Worm (Caenorhabditis elegans) whole organism, young adult: Measurements from ENCODE around the gene F11D11.6.
A peak's percentile ranks its signal among the peaks of the same experiment; 100 is the strongest.

Experiments
- F10E7.11 ChIP-seq: sonication (generic microtip); optimal IDR thresholded peaks from 2 replicates; lab custom pipeline; 2017; ENCODE audit warnings: mild to moderate bottlenecking, missing genetic modification characterization, moderate library complexity, missing compliant biosample characterization
- F23B12.7 ChIP-seq: sonication (generic microtip); optimal IDR thresholded peaks from 2 replicates; lab custom pipeline; 2017; ENCODE audit warnings: missing genetic modification characterization, mild to moderate bottlenecking, missing compliant biosample characterization, antibody characterized with exemption, moderate library complexity; ENCODE audit not compliant: insufficient read depth
- F55B11.4 ChIP-seq: sonication (generic microtip); optimal IDR thresholded peaks from 2 replicates; lab custom pipeline; 2016; ENCODE audit warnings: missing compliant biosample characterization, missing genetic modification characterization, borderline replicate concordance; ENCODE audit not compliant: insufficient read depth
- F57A8.1 ChIP-seq: fragments of 200-800 bp; sonication (Bioruptor generic); optimal IDR thresholded peaks from 2 replicates; lab custom pipeline; 2018; ENCODE audit warnings: mild to moderate bottlenecking, missing genetic modification characterization, moderate library complexity, missing compliant biosample characterization
- K11D2.4 ChIP-seq: fragments of 200-800 bp; sonication (Bioruptor generic); IDR thresholded peaks from 2 replicates; pipeline ENCODE4 v1.3.6; 2022; ENCODE audit warnings: missing genetic modification reagents, missing genetic modification characterization, missing compliant biosample characterization
- Y67H2A.10 ChIP-seq: fragments of 200-800 bp; sonication (Bioruptor generic); conservative IDR thresholded peaks from 2 replicates; pipeline ENCODE4 v1.3.6; 2022; ENCODE audit warnings: missing genetic modification reagents, missing genetic modification characterization, missing compliant biosample characterization
- Y79H2A.3 ChIP-seq: fragments of 200-800 bp; sonication (Bioruptor generic); conservative IDR thresholded peaks from 2 replicates; pipeline ENCODE4 v1.3.6; 2022; ENCODE audit warnings: missing genetic modification reagents, missing genetic modification characterization, missing compliant biosample characterization
- ama-1 ChIP-seq, 3 experiments: fragments of 150-350 bp in 1 of 3; sonication (generic microtip) in 2 of 3; optimal IDR thresholded peaks; 2 replicates each; lab custom pipeline; 2014 to 2018; ENCODE audit warnings: missing biosample characterization in 2 of 3, missing genetic modification characterization in 2 of 3, missing genetic modification reagents in 2 of 3
- aptf-3 ChIP-seq: fragments of 200-800 bp; sonication (Bioruptor generic); IDR thresholded peaks from 2 replicates; pipeline ENCODE4 v1.3.6; 2022; ENCODE audit warnings: missing genetic modification characterization, missing compliant biosample characterization
- atf-7 ChIP-seq: sonication (generic microtip); optimal IDR thresholded peaks from 2 replicates; lab custom pipeline; 2017; ENCODE audit warnings: mild to moderate bottlenecking, missing genetic modification characterization, missing compliant biosample characterization
- attf-3 ChIP-seq: fragments of 200-800 bp; sonication (Bioruptor generic); conservative IDR thresholded peaks from 2 replicates; pipeline ENCODE4 v1.3.6; 2022; ENCODE audit warnings: missing genetic modification reagents, missing genetic modification characterization, missing compliant biosample characterization
- attf-5 ChIP-seq: fragments of 200-800 bp; sonication (Bioruptor generic); optimal IDR thresholded peaks from 2 replicates; lab custom pipeline; 2018; ENCODE audit warnings: mild to moderate bottlenecking, missing genetic modification characterization, missing compliant biosample characterization
- ccch-3 ChIP-seq: fragments of 200-800 bp; sonication (Bioruptor generic); optimal IDR thresholded peaks from 2 replicates; lab custom pipeline; 2018; ENCODE audit warnings: mild to moderate bottlenecking, missing genetic modification characterization, missing compliant biosample characterization
- ceh-100 ChIP-seq: fragments of 200-800 bp; sonication (Bioruptor generic); IDR thresholded peaks from 2 replicates; pipeline ENCODE4 v1.3.6; 2022; ENCODE audit warnings: missing genetic modification reagents, missing genetic modification characterization, missing compliant biosample characterization
- ceh-27 ChIP-seq: fragments of 200-800 bp; sonication (Bioruptor generic); optimal IDR thresholded peaks from 2 replicates; lab custom pipeline; 2018; ENCODE audit warnings: mild to moderate bottlenecking, missing genetic modification characterization, moderate library complexity, missing compliant biosample characterization
- die-1 ChIP-seq: sonication (generic microtip); optimal IDR thresholded peaks from 2 replicates; lab custom pipeline; 2016; ENCODE audit warnings: missing genotype, mild to moderate bottlenecking, missing genetic modification characterization, missing compliant biosample characterization
- dpff-1 ChIP-seq: sonication (generic microtip); optimal IDR thresholded peaks from 2 replicates; lab custom pipeline; 2017; ENCODE audit warnings: mild to moderate bottlenecking, missing genetic modification characterization, missing compliant biosample characterization
- efl-1 ChIP-seq: fragments of 150-350 bp; optimal IDR thresholded peaks from 2 replicates; lab custom pipeline; 2014; ENCODE audit warnings: missing biosample characterization, missing genetic modification reagents, missing genetic modification characterization
- egl-44 ChIP-seq: fragments of 200-800 bp; sonication (Bioruptor generic); IDR thresholded peaks from 2 replicates; pipeline ENCODE4 v1.3.6; 2022; ENCODE audit warnings: missing genetic modification reagents, missing genetic modification characterization, missing compliant biosample characterization
- egrh-3 ChIP-seq: fragments of 200-800 bp; sonication (Bioruptor generic); IDR thresholded peaks from 2 replicates; pipeline ENCODE4 v1.3.6; 2022; ENCODE audit warnings: missing genetic modification reagents, missing genetic modification characterization, missing compliant biosample characterization
- ekl-4 ChIP-seq: fragments of 200-800 bp; sonication (Bioruptor generic); IDR thresholded peaks from 2 replicates; pipeline ENCODE4 v1.3.6; 2022; ENCODE audit warnings: missing genetic modification reagents, missing genetic modification characterization, missing compliant biosample characterization
- ets-4 ChIP-seq: fragments of 200-800 bp; sonication (Bioruptor generic); optimal IDR thresholded peaks from 2 replicates; lab custom pipeline; 2018; ENCODE audit warnings: mild to moderate bottlenecking, missing genetic modification characterization, missing compliant biosample characterization
- fkh-3 ChIP-seq: sonication (generic microtip); optimal IDR thresholded peaks from 2 replicates; lab custom pipeline; 2016; ENCODE audit warnings: mild to moderate bottlenecking, missing genetic modification characterization, missing compliant biosample characterization
- hlh-26 ChIP-seq: fragments of 200-800 bp; sonication (Bioruptor generic); conservative IDR thresholded peaks from 2 replicates; pipeline ENCODE4 v1.3.6; 2022; ENCODE audit warnings: missing genetic modification reagents, missing genetic modification characterization, missing compliant biosample characterization
- hmg-1.2 ChIP-seq: fragments of 200-800 bp; sonication (Bioruptor generic); IDR thresholded peaks from 2 replicates; pipeline ENCODE4 v1.3.6; 2022; ENCODE audit warnings: missing genetic modification reagents, missing genetic modification characterization, missing compliant biosample characterization
- hmg-20 ChIP-seq: fragments of 200-800 bp; sonication (Bioruptor generic); IDR thresholded peaks from 2 replicates; pipeline ENCODE4 v1.3.6; 2022; ENCODE audit warnings: missing genetic modification reagents, missing genetic modification characterization, missing compliant biosample characterization
- hsf-1 ChIP-seq: fragments of 200-800 bp; sonication (Bioruptor generic); IDR thresholded peaks from 2 replicates; pipeline ENCODE4 v1.3.6; 2022; ENCODE audit warnings: missing genetic modification reagents, missing genetic modification characterization, missing compliant biosample characterization
- lag-1 ChIP-seq: fragments of 200-800 bp; sonication (Bioruptor generic); IDR thresholded peaks from 2 replicates; pipeline ENCODE4 v1.3.6; 2022; ENCODE audit warnings: missing genetic modification reagents, missing genetic modification characterization, missing compliant biosample characterization
- let-607 ChIP-seq, 2 experiments: fragments of 200-800 bp in 1 of 2; sonication (Bioruptor generic) in 1 of 2; sonication (generic microtip) in 1 of 2; optimal IDR thresholded peaks; 2 replicates each; lab custom pipeline; 2016 to 2018; ENCODE audit warnings: mild to moderate bottlenecking in 2 of 2, missing compliant biosample characterization in 2 of 2, missing genetic modification characterization in 2 of 2, moderate library complexity in 2 of 2, missing genotype in 1 of 2
- lin-26 ChIP-seq: fragments of 200-800 bp; sonication (Bioruptor generic); IDR thresholded peaks from 2 replicates; pipeline ENCODE4 v1.3.6; 2022; ENCODE audit warnings: missing genetic modification reagents, missing genetic modification characterization, missing compliant biosample characterization
- lin-54 ChIP-seq: fragments of 200-800 bp; sonication (Bioruptor generic); optimal IDR thresholded peaks from 2 replicates; lab custom pipeline; 2018; ENCODE audit warnings: mild to moderate bottlenecking, missing genetic modification characterization, missing compliant biosample characterization
- lir-1 ChIP-seq: fragments of 200-800 bp; sonication (Bioruptor generic); conservative IDR thresholded peaks from 2 replicates; pipeline ENCODE4 v1.3.6; 2022; ENCODE audit warnings: missing genetic modification reagents, missing genetic modification characterization, missing compliant biosample characterization
- lsl-1 ChIP-seq: fragments of 200-800 bp; sonication (Bioruptor generic); optimal IDR thresholded peaks from 2 replicates; lab custom pipeline; 2018; ENCODE audit warnings: mild to moderate bottlenecking, missing genetic modification characterization, moderate library complexity, missing compliant biosample characterization
- madf-6 ChIP-seq: fragments of 200-800 bp; sonication (Bioruptor generic); IDR thresholded peaks from 2 replicates; pipeline ENCODE4 v1.3.6; 2022; ENCODE audit warnings: missing genetic modification reagents, missing genetic modification characterization, missing compliant biosample characterization
- mcd-1 ChIP-seq: fragments of 200-800 bp; sonication (Bioruptor generic); IDR thresholded peaks from 2 replicates; pipeline ENCODE4 v1.3.6; 2022; ENCODE audit warnings: missing genetic modification reagents, missing genetic modification characterization, missing compliant biosample characterization
- nhr-120 ChIP-seq: fragments of 200-800 bp; sonication (Bioruptor generic); IDR thresholded peaks from 2 replicates; pipeline ENCODE4 v1.3.6; 2022; ENCODE audit warnings: missing genetic modification characterization, missing compliant biosample characterization
- nhr-80 ChIP-seq: sonication (generic microtip); optimal IDR thresholded peaks from 2 replicates; lab custom pipeline; 2016; ENCODE audit warnings: missing genetic modification characterization, missing compliant biosample characterization
- snpc-3.4 ChIP-seq: sonication (generic microtip); optimal IDR thresholded peaks from 2 replicates; lab custom pipeline; 2017; ENCODE audit warnings: missing genetic modification characterization, mild to moderate bottlenecking, missing compliant biosample characterization, antibody characterized with exemption, moderate library complexity, missing genotype, missing genetic modification reagents
- somi-1 ChIP-seq: fragments of 200-800 bp; sonication (Bioruptor generic); optimal IDR thresholded peaks from 2 replicates; lab custom pipeline; 2018; ENCODE audit warnings: mild to moderate bottlenecking, missing genetic modification characterization, missing compliant biosample characterization
- tbp1 ChIP-seq: fragments of 200-800 bp; sonication (Bioruptor generic); optimal IDR thresholded peaks from 2 replicates; lab custom pipeline; 2018; ENCODE audit warnings: mild to moderate bottlenecking, missing genetic modification characterization, missing compliant biosample characterization
- tlf-1 ChIP-seq: fragments of 200-800 bp; sonication (Bioruptor generic); optimal IDR thresholded peaks from 2 replicates; lab custom pipeline; 2018; ENCODE audit warnings: mild to moderate bottlenecking, missing genetic modification characterization, missing compliant biosample characterization
- unc-130 ChIP-seq: sonication (generic microtip); optimal IDR thresholded peaks from 2 replicates; lab custom pipeline; 2016; ENCODE audit warnings: missing genetic modification reagents, missing genetic modification characterization, missing compliant biosample characterization
- zfh-2 ChIP-seq: fragments of 200-800 bp; sonication (Bioruptor generic); conservative IDR thresholded peaks from 2 replicates; pipeline ENCODE4 v1.3.6; 2022; ENCODE audit warnings: missing genetic modification reagents, missing genetic modification characterization, missing compliant biosample characterization
- ztf-18 ChIP-seq: sonication (generic microtip); optimal IDR thresholded peaks from 2 replicates; lab custom pipeline; 2016; ENCODE audit warnings: missing genotype, mild to moderate bottlenecking, missing genetic modification characterization, missing compliant biosample characterization
- ztf-26 ChIP-seq: sonication (generic microtip); optimal IDR thresholded peaks from 2 replicates; lab custom pipeline; 2017; ENCODE audit warnings: missing genetic modification characterization, missing compliant biosample characterization
- ztf-3 ChIP-seq: fragments of 200-800 bp; sonication (Bioruptor generic); optimal IDR thresholded peaks from 2 replicates; lab custom pipeline; 2018; ENCODE audit warnings: mild to moderate bottlenecking, missing genetic modification characterization, missing compliant biosample characterization

The F11D11.6 gene

DNA sequence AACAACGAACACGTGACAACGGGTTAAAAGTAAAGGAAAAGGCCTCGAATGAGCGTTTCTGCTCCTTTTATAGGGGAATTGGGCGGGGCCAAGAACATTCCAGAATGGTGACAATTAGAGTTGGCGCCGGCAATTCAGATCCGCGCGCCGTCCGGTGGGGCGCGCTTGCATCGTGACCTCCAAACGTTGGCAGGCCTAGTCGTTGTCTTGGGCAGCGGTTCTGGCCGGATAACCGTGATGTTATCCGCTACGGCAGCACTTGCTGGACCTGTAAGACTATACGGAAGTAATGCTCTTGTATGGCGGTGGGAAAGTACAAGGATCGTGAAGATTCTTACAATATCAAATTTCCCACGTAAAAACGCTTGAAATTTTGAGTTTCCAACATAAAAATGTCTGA, 28.1 kb downstream of the F11D11.6 start:
- TF ChIP-seq mcd-1 (GFP tag; lab: Robert Waterston, UW) (peak; percentile 57; the same call in 1 of the 2 replicates), zfh-2 (peak; percentile 29; the same call in 1 of the 2 replicates), hsf-1 (GFP tag; lab: Robert Waterston, UW) (0 out of 2 replicates have a peak, but pooled peaks have one; percentile 32), nhr-120 (0 out of 2 replicates have a peak, but pooled peaks have one; percentile 48), hmg-1.2 (0 out of 2 replicates have a peak, but pooled peaks have one; percentile 22)
- TF ChIP-seq, all 124 proteins: peak for 5; not testable (repeated sequence) for 119

DNA sequence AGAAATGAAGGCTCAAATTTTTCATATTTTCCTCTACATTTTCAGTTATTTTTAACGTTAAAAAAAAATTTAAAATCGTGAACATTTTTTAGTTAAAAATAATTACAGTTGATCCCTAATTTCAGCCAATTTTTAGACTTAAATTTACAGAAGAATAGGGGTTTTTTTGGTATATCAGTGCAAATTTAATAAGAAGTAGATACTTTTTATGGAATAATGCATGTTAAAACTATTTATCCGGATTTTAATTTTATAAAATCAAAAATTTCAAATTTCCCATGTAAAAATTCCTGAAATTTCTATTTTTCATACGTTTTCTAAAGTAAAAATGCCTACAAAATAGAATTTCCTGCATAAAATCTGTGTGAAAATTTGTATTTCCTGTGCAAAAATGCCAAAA, 28.9 kb downstream of the F11D11.6 start:
- TF ChIP-seq tbp1 (no peak), ztf-26 (tag; lab: Kevin White, UChicago) (no peak), aptf-3 (GFP tag; lab: Robert Waterston, UW) (no peak), hmg-1.2 (no peak), hmg-20 (GFP tag; lab: Robert Waterston, UW) (no peak), hlh-26 (GFP tag; lab: Robert Waterston, UW) (no peak), somi-1 (GFP tag; lab: Kevin White, UChicago) (no peak), lag-1 (GFP tag; lab: Robert Waterston, UW) (no peak), die-1 (no peak), lir-1 (GFP tag; lab: Robert Waterston, UW) (no peak), attf-3 (no peak), F55B11.4 (no peak), F57A8.1 (GFP tag; lab: Kevin White, UChicago) (no peak), egl-44 (GFP tag; lab: Robert Waterston, UW) (no peak), Y67H2A.10 (no peak), lin-26 (GFP tag; lab: Robert Waterston, UW) (no peak), ekl-4 (GFP tag; lab: Robert Waterston, UW) (no peak), ztf-3 (no peak), ets-4 (GFP tag; lab: Kevin White, UChicago) (no peak), F10E7.11 (no peak)

DNA sequence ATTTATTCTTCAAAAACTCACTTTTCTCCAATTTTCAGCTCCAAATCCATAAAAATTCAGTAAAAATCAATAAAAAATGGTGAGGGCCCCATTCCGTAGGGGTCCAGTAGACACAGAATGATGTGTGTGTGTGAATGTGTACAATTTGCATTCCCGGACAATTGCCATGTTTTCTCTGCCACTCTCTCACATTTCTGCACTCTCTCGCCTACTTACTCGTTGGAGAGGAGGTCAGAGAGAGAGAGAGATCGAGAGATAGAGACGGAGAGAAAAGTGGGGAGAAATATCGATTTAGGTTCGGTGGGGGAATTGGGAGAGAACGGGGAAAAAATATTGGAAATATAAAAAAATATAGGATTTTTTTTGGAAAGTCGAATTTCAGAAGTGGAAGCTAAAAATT, 29.3 kb downstream of the F11D11.6 start:
- peak; percentile 99 for TF ChIP-seq hmg-1.2
- TF ChIP-seq lsl-1 (GFP tag; lab: Kevin White, UChicago) = no peak
- no peak for TF ChIP-seq dpff-1
- TF ChIP-seq lag-1 (GFP tag; lab: Robert Waterston, UW) = no peak
- TF ChIP-seq attf-5 (GFP tag; lab: Kevin White, UChicago) = no peak
- TF ChIP-seq nhr-80 (tag; lab: Kevin White, UChicago) = no peak
- TF ChIP-seq K11D2.4 (GFP tag; lab: Robert Waterston, UW) = no peak
- no peak for TF ChIP-seq madf-6 (GFP tag; lab: Robert Waterston, UW)
- no peak for TF ChIP-seq F10E7.11
- TF ChIP-seq ceh-27 (GFP tag; lab: Kevin White, UChicago) = no peak
- TF ChIP-seq Y79H2A.3 (GFP tag; lab: Robert Waterston, UW) = no peak
- no peak for TF ChIP-seq let-607 (tag; optimal IDR thresholded peaks at IDR 0.05; lab: Kevin White, UChicago)
- no peak for TF ChIP-seq atf-7 (tag; lab: Kevin White, UChicago)
- no peak for TF ChIP-seq unc-130 (GFP tag; lab: Kevin White, UChicago)
- TF ChIP-seq efl-1 (GFP tag; lab: Kevin White, UChicago) = no peak
- TF ChIP-seq zfh-2 = peak; percentile 71
- TF ChIP-seq ccch-3 (GFP tag; lab: Kevin White, UChicago) = no peak
- no peak for TF ChIP-seq ztf-18 (tag; lab: Kevin White, UChicago)
- no peak for TF ChIP-seq egrh-3 (GFP tag; lab: Robert Waterston, UW)
- TF ChIP-seq fkh-3 = no peak
- no peak for TF ChIP-seq hmg-20 (GFP tag; lab: Robert Waterston, UW)
- no peak for TF ChIP-seq tlf-1 (GFP tag; lab: Kevin White, UChicago)
- TF ChIP-seq F23B12.7 = peak; percentile 49
- TF ChIP-seq ama-1 (optimal IDR thresholded peaks at IDR 0.05; lab: Kevin White, UChicago) = no peak
- no peak for TF ChIP-seq ama-1 (GFP tag; optimal IDR thresholded peaks at IDR 0.05; lab: Kevin White, UChicago)
- no peak for TF ChIP-seq tbp1
- no peak for TF ChIP-seq ceh-100
- TF ChIP-seq lin-54 = peak; percentile 49
- peak; percentile 51 for TF ChIP-seq snpc-3.4 (tag; lab: Kevin White, UChicago)
